Fruit fly (Drosophila melanogaster): Measurements from ENCODE around the gene FoxK.

Gene FoxK

dm6 chr3L:11064689-11065088 lies 55.9 kb downstream of the FoxK start, which contains the start of the genes CG32075, CG45101 and SuUR (continued):
- TF ChIP-seq CG10274 (GFP tag; optimal IDR thresholded peaks at IDR 0.05) (peak; percentile 37), lilli (GFP tag; optimal IDR thresholded peaks at IDR 0.05) (peak; percentile 95), CG9437 (GFP tag; optimal IDR thresholded peaks at IDR 0.05) (peak; percentile 69), NfI (GFP tag; optimal IDR thresholded peaks at IDR 0.05) (peak; percentile 91), fd3F (GFP tag; optimal IDR thresholded peaks at IDR 0.05) (peak; percentile 81), HHEX (GFP tag; optimal IDR thresholded peaks at IDR 0.05) (peak; percentile 82), lov (optimal IDR thresholded peaks at IDR 0.05) (no peak), lov (GFP tag; IDR thresholded peaks at IDR 0.05) (0 out of 3 replicates have a peak, but pooled peaks have one; percentile 58), nerfin-1 (tag; optimal IDR thresholded peaks at IDR 0.05) (peak; percentile 77), Nf-YB (GFP tag; optimal IDR thresholded peaks at IDR 0.05) (peak; percentile 53), CG7271 (tag; optimal IDR thresholded peaks at IDR 0.05) (peak; percentile 58), CG12744 (GFP tag; optimal IDR thresholded peaks at IDR 0.05) (peak; percentile 89), eve (GFP tag; optimal IDR thresholded peaks at IDR 0.05) (peak in 1 of 2 experiments; percentile 32), CG17568 (GFP tag; optimal IDR thresholded peaks at IDR 0.05) (no peak), lmd (GFP tag; IDR thresholded peaks at IDR 0.05) (peak; percentile 88), ase (GFP tag; IDR thresholded peaks at IDR 0.05) (peak; percentile 86), pita (GFP tag; optimal IDR thresholded peaks at IDR 0.05) (no peak), emc (GFP tag; optimal IDR thresholded peaks at IDR 0.05) (peak; percentile 10), CG6813 (GFP tag; optimal IDR thresholded peaks at IDR 0.05) (no peak), CG14667 (GFP tag; IDR thresholded peaks at IDR 0.05) (peak; percentile 81), Hr3 (GFP tag; optimal IDR thresholded peaks at IDR 0.05) (peak; percentile 90), CG6854 (GFP tag; optimal IDR thresholded peaks at IDR 0.05) (peak; percentile 45), Oaz (GFP tag; IDR thresholded peaks at IDR 0.05) (peak; percentile 74), CG31365 (tag; optimal IDR thresholded peaks at IDR 0.05) (no peak), ab (GFP tag; optimal IDR thresholded peaks at IDR 0.05) (peak; percentile 88), hkb (optimal IDR thresholded peaks at IDR 0.05) (peak; percentile 71), hkb (GFP tag; IDR thresholded peaks at IDR 0.05) (peak; percentile 86), Bgb (GFP tag; IDR thresholded peaks at IDR 0.05; ENCODE audit: partially characterized antibody) (no peak), Meics (GFP tag; optimal IDR thresholded peaks at IDR 0.05) (peak; percentile 86), trem (tag; optimal IDR thresholded peaks at IDR 0.05) (peak; percentile 79), Max (GFP tag; optimal IDR thresholded peaks at IDR 0.05) (peak; percentile 93), CG12236 (GFP tag; optimal IDR thresholded peaks at IDR 0.05) (peak; percentile 64), CG13123 (GFP tag; optimal IDR thresholded peaks at IDR 0.05) (peak; percentile 82), br (optimal IDR thresholded peaks at IDR 0.05) (no peak), dmrt11E (tag; optimal IDR thresholded peaks at IDR 0.05) (peak; percentile 84), CG7357 (GFP tag; IDR thresholded peaks at IDR 0.05) (peak; percentile 64; the same call in 1 of the 3 replicates), CG15011 (GFP tag; optimal IDR thresholded peaks at IDR 0.05) (peak; percentile 39), CG3726 (GFP tag; IDR thresholded peaks at IDR 0.05) (peak; percentile 80; the same call in 2 of the 3 replicates), HLH54F (GFP tag; optimal IDR thresholded peaks at IDR 0.05) (peak; percentile 92), CG9215 (GFP tag; IDR thresholded peaks at IDR 0.05) (peak; percentile 82), CG4707 (GFP tag; optimal IDR thresholded peaks at IDR 0.05) (no peak), klu (GFP tag; IDR thresholded peaks at IDR 0.05) (peak; percentile 80), CG16813 (GFP tag; IDR thresholded peaks at IDR 0.05; ENCODE audit: partially characterized antibody) (no peak), Ptx1 (GFP tag; IDR thresholded peaks at IDR 0.05) (peak; percentile 94), Ets97D (GFP tag; optimal IDR thresholded peaks at IDR 0.05) (peak; percentile 85), CG12071 (GFP tag; optimal IDR thresholded peaks at IDR 0.05) (peak; percentile 15), Myb (GFP tag; optimal IDR thresholded peaks at IDR 0.05) (peak; percentile 75), CG16779 (GFP tag; IDR thresholded peaks at IDR 0.05) (peak; percentile 54; the same call in 1 of the 2 replicates), maf-S (GFP tag; optimal IDR thresholded peaks at IDR 0.05) (peak; percentile 75), ftz-f1 (GFP tag; optimal IDR thresholded peaks at IDR 0.05) (peak; percentile 24), sd (tag; optimal IDR thresholded peaks at IDR 0.05) (peak; percentile 87), sr (GFP tag; IDR thresholded peaks at IDR 0.05) (no peak)
